Fruit fly (Drosophila melanogaster): ENCODE measurements around the gene CG33099.

CG33099 gene

dm6 chr3R:22524344-22525072 lies 5.9 kb downstream of the CG33099 start (continued):
- TF ChIP-seq Hr83 (GFP tag; optimal IDR thresholded peaks at IDR 0.05; ENCODE audit: poor library complexity, severe bottlenecking) (peak; percentile 73), GATAd (GFP tag; optimal IDR thresholded peaks at IDR 0.05) (no peak), sage (GFP tag; optimal IDR thresholded peaks at IDR 0.05) (no peak), ey (GFP tag; optimal IDR thresholded peaks at IDR 0.05) (no peak), lola (GFP tag; optimal IDR thresholded peaks at IDR 0.05) (no peak), Sp1 (GFP tag; optimal IDR thresholded peaks at IDR 0.05) (no peak), OdsH (GFP tag; optimal IDR thresholded peaks at IDR 0.05) (no peak), Dfd (GFP tag; optimal IDR thresholded peaks at IDR 0.05) (no peak), foxo (GFP tag; optimal IDR thresholded peaks at IDR 0.05) (peak in 1 of 2 experiments; percentile 21), fru (GFP tag; optimal IDR thresholded peaks at IDR 0.05) (peak; percentile 44), Abd-B (GFP tag; optimal IDR thresholded peaks at IDR 0.05) (no peak), N (GFP tag; optimal IDR thresholded peaks at IDR 0.05) (no peak), Hr78 (GFP tag; optimal IDR thresholded peaks at IDR 0.05) (no peak), psq (GFP tag; optimal IDR thresholded peaks at IDR 0.05) (no peak), CG32264 (GFP tag; optimal IDR thresholded peaks at IDR 0.05) (no peak), Myc (optimal IDR thresholded peaks at IDR 0.05) (no peak)

dm6 chr3R:22522859-22523258 lies 7.5 kb downstream of the CG33099 start:
- no peak for TF ChIP-seq jim (GFP tag; optimal IDR thresholded peaks at IDR 0.05)
- peak; percentile 17 for TF ChIP-seq Vsx2 (GFP tag; optimal IDR thresholded peaks at IDR 0.05; ENCODE audit: partially characterized antibody)
- no peak for TF ChIP-seq Rel (GFP tag; optimal IDR thresholded peaks at IDR 0.05)
- peak; percentile 44 for TF ChIP-seq Rel (tag; optimal IDR thresholded peaks at IDR 0.05)
- peak; percentile 9 for TF ChIP-seq Hr83 (GFP tag; optimal IDR thresholded peaks at IDR 0.05; ENCODE audit: poor library complexity, severe bottlenecking)
- no peak for TF ChIP-seq N (GFP tag; optimal IDR thresholded peaks at IDR 0.05)
- TF ChIP-seq h (GFP tag; optimal IDR thresholded peaks at IDR 0.05): peak; percentile 13

dm6 chr3R:22522042-22522441 lies 8.3 kb downstream of the CG33099 start:
- TF ChIP-seq Myc (optimal IDR thresholded peaks at IDR 0.05) (no peak), woc (GFP tag; optimal IDR thresholded peaks at IDR 0.05) (no peak), Mio (GFP tag; optimal IDR thresholded peaks at IDR 0.05) (no peak), sage (GFP tag; optimal IDR thresholded peaks at IDR 0.05) (no peak), Hr83 (GFP tag; optimal IDR thresholded peaks at IDR 0.05; ENCODE audit: poor library complexity, severe bottlenecking) (no peak), Rel (GFP tag; optimal IDR thresholded peaks at IDR 0.05) (no peak), Rel (tag; optimal IDR thresholded peaks at IDR 0.05) (no peak), CG9705 (GFP tag; optimal IDR thresholded peaks at IDR 0.05) (no peak), jim (GFP tag; optimal IDR thresholded peaks at IDR 0.05) (no peak), usp (GFP tag; optimal IDR thresholded peaks at IDR 0.05) (no peak)

dm6 chr3R:22520481-22520880 lies 9.9 kb downstream of the CG33099 start:
- TF ChIP-seq dmrt93B (GFP tag; optimal IDR thresholded peaks at IDR 0.05) (no peak), Rel (GFP tag; optimal IDR thresholded peaks at IDR 0.05) (no peak), Rel (tag; optimal IDR thresholded peaks at IDR 0.05) (no peak), rgr (GFP tag; optimal IDR thresholded peaks at IDR 0.05) (no peak), OdsH (GFP tag; optimal IDR thresholded peaks at IDR 0.05) (no peak), Sp1 (GFP tag; optimal IDR thresholded peaks at IDR 0.05) (no peak), ey (GFP tag; optimal IDR thresholded peaks at IDR 0.05) (no peak), sage (GFP tag; optimal IDR thresholded peaks at IDR 0.05) (no peak), GATAd (GFP tag; optimal IDR thresholded peaks at IDR 0.05) (no peak)

dm6 chr3R:22518760-22519159 lies 11.6 kb downstream of the CG33099 start:
- TF ChIP-seq HLH106 (tag; optimal IDR thresholded peaks at IDR 0.05): no peak
- no peak for TF ChIP-seq Rel (GFP tag; optimal IDR thresholded peaks at IDR 0.05)
- TF ChIP-seq Rel (tag; optimal IDR thresholded peaks at IDR 0.05): no peak
- TF ChIP-seq usp (GFP tag; optimal IDR thresholded peaks at IDR 0.05): no peak
- no peak for TF ChIP-seq br (GFP tag; optimal IDR thresholded peaks at IDR 0.05)
- no peak for TF ChIP-seq fru (GFP tag; optimal IDR thresholded peaks at IDR 0.05)
- TF ChIP-seq ey (GFP tag; optimal IDR thresholded peaks at IDR 0.05): no peak
- no peak for TF ChIP-seq lola (GFP tag; optimal IDR thresholded peaks at IDR 0.05)
- no peak for TF ChIP-seq Vsx2 (GFP tag; optimal IDR thresholded peaks at IDR 0.05; ENCODE audit: partially characterized antibody)
- TF ChIP-seq Hr78 (GFP tag; optimal IDR thresholded peaks at IDR 0.05): no peak

Data from whole organism, wandering third instar larva.